Worm (Caenorhabditis elegans): ENCODE data around the gene clec-231.
A peak's percentile ranks its signal among the peaks of the same experiment; 100 is the strongest.

ce11 chrV:15318638-15319037, 31.9 kb downstream of the clec-231 start, which contains the start of gene nhr-291:
- TF ChIP-seq lin-39 (tag; optimal IDR thresholded peaks at IDR 0.05) (no peak), mep-1 (tag; optimal IDR thresholded peaks at IDR 0.05) (no peak), ces-1 (GFP tag; optimal IDR thresholded peaks at IDR 0.05) (no peak), C04F5.9 (tag; optimal IDR thresholded peaks at IDR 0.05) (no peak), fkh-10 (GFP tag; optimal IDR thresholded peaks at IDR 0.05) (no peak), zip-4 (GFP tag; optimal IDR thresholded peaks at IDR 0.05) (no peak), snpc-4 (tag; optimal IDR thresholded peaks at IDR 0.05) (no peak), elt-3 (tag; optimal IDR thresholded peaks at IDR 0.05) (no peak), ztf-4 (tag; optimal IDR thresholded peaks at IDR 0.05) (no peak), pax-3 (tag; optimal IDR thresholded peaks at IDR 0.05) (peak; percentile 77), pqm-1 (tag; optimal IDR thresholded peaks at IDR 0.05) (peak; percentile 55)
